Fruit fly (Drosophila melanogaster): Measurements from ENCODE around the gene CG2186.
A peak's percentile ranks its signal among the peaks of the same experiment; 100 is the strongest.

CG2186 gene

dm6 chrX:10846972-10847435 is 10.5 kb upstream of the CG2186 start, which contains the start of gene sbr (continued):
- TF ChIP-seq CG17186 (GFP tag; optimal IDR thresholded peaks at IDR 0.05) (peak; percentile 12), sima (GFP tag; optimal IDR thresholded peaks at IDR 0.05) (no peak), Fer1 (GFP tag; optimal IDR thresholded peaks at IDR 0.05) (no peak), maf-S (GFP tag; optimal IDR thresholded peaks at IDR 0.05) (no peak), prd (optimal IDR thresholded peaks at IDR 0.05) (no peak), prd (GFP tag; IDR thresholded peaks at IDR 0.05) (peak; percentile 26; the same call in 1 of the 3 replicates), CG33213 (GFP tag; optimal IDR thresholded peaks at IDR 0.05) (no peak), Ptx1 (GFP tag; IDR thresholded peaks at IDR 0.05) (no peak), Meics (GFP tag; optimal IDR thresholded peaks at IDR 0.05) (no peak), Ravus (GFP tag; IDR thresholded peaks at IDR 0.05) (no peak), fu2 (GFP tag; optimal IDR thresholded peaks at IDR 0.05) (no peak), CG9437 (GFP tag; optimal IDR thresholded peaks at IDR 0.05) (no peak), gem (tag; optimal IDR thresholded peaks at IDR 0.05) (no peak), Spps (tag; optimal IDR thresholded peaks at IDR 0.05) (no peak), CG15696 (tag; optimal IDR thresholded peaks at IDR 0.05) (no peak), Jarid2 (GFP tag; optimal IDR thresholded peaks at IDR 0.05) (no peak), chn (GFP tag; optimal IDR thresholded peaks at IDR 0.05) (no peak), Myb (GFP tag; optimal IDR thresholded peaks at IDR 0.05) (peak; percentile 1), HmgZ (tag; optimal IDR thresholded peaks at IDR 0.05) (no peak), CG8281 (tag; optimal IDR thresholded peaks at IDR 0.05) (no peak), B-H1 (GFP tag; IDR thresholded peaks at IDR 0.05) (no peak), CG12236 (GFP tag; optimal IDR thresholded peaks at IDR 0.05) (no peak), CG16779 (GFP tag; IDR thresholded peaks at IDR 0.05) (no peak), tll (GFP tag; optimal IDR thresholded peaks at IDR 0.05) (no peak), Mes4 (GFP tag; optimal IDR thresholded peaks at IDR 0.05) (no peak), CG14965 (GFP tag; optimal IDR thresholded peaks at IDR 0.05; ENCODE audit: borderline replicate concordance) (no peak), CG15601 (tag; optimal IDR thresholded peaks at IDR 0.05) (no peak), tx (GFP tag; optimal IDR thresholded peaks at IDR 0.05) (no peak), CG7786 (GFP tag; optimal IDR thresholded peaks at IDR 0.05) (peak; percentile 2), dmrt99B (tag; optimal IDR thresholded peaks at IDR 0.05) (no peak), inv (GFP tag; IDR thresholded peaks at IDR 0.05; ENCODE audit: partially characterized antibody) (peak; percentile 78), stwl (tag; optimal IDR thresholded peaks at IDR 0.05) (no peak), CG3995 (GFP tag; optimal IDR thresholded peaks at IDR 0.05) (peak; percentile 65), BEAF-32 (GFP tag; optimal IDR thresholded peaks at IDR 0.05) (peak; percentile 90), Dek (tag; optimal IDR thresholded peaks at IDR 0.05) (no peak), CG4730 (GFP tag; IDR thresholded peaks at IDR 0.05) (no peak), toy (GFP tag; IDR thresholded peaks at IDR 0.05) (no peak), HLHmδ (GFP tag; optimal IDR thresholded peaks at IDR 0.05) (no peak), dmrt11E (tag; optimal IDR thresholded peaks at IDR 0.05) (peak; percentile 5), CG17802 (tag; optimal IDR thresholded peaks at IDR 0.05) (no peak), Gug (GFP tag; IDR thresholded peaks at IDR 0.05) (no peak), dm (GFP tag; optimal IDR thresholded peaks at IDR 0.05) (no peak), ranshi (GFP tag; IDR thresholded peaks at IDR 0.05) (no peak), ftz-f1 (GFP tag; optimal IDR thresholded peaks at IDR 0.05) (no peak), Hr78 (GFP tag; optimal IDR thresholded peaks at IDR 0.05) (no peak), CG14710 (tag; optimal IDR thresholded peaks at IDR 0.05) (peak; percentile 52), dysf (GFP tag; IDR thresholded peaks at IDR 0.05) (no peak), CG7987 (GFP tag; optimal IDR thresholded peaks at IDR 0.05) (no peak), CG4404 (GFP tag; IDR thresholded peaks at IDR 0.05) (no peak), pfk (GFP tag; optimal IDR thresholded peaks at IDR 0.05) (no peak), CG6254 (GFP tag; optimal IDR thresholded peaks at IDR 0.05) (no peak)

Measured in whole organism, embryonic.